Fruit fly (Drosophila melanogaster) whole organism, wandering third instar larva: ENCODE results near the gene feo.

Experiments used
- Abd-B ChIP-seq: fragments of >200 bp; optimal IDR thresholded peaks from 2 replicates; lab custom pipeline; 2017; ENCODE audit warnings: missing biosample characterization, missing genetic modification characterization
- CG32264 ChIP-seq: fragments of 200-800 bp; sonication (Bioruptor generic); optimal IDR thresholded peaks from 2 replicates; lab custom pipeline; 2016; ENCODE audit warnings: missing biosample characterization, missing genetic modification characterization
- CG9705 ChIP-seq: fragments of 200-800 bp; sonication (Bioruptor generic); optimal IDR thresholded peaks from 2 replicates; lab custom pipeline; 2018; ENCODE audit warnings: missing biosample characterization, mild to moderate bottlenecking, missing genetic modification characterization
- CrebA ChIP-seq: fragments of 200-800 bp; sonication (Bioruptor generic); optimal IDR thresholded peaks from 2 replicates; lab custom pipeline; 2016; ENCODE audit warnings: missing biosample characterization, mild to moderate bottlenecking, missing genetic modification characterization, borderline replicate concordance
- Dfd ChIP-seq: fragments of >200 bp; optimal IDR thresholded peaks from 2 replicates; lab custom pipeline; 2017; ENCODE audit warnings: missing biosample characterization, missing genetic modification characterization
- Dif ChIP-seq: fragments of 200-275, 200-300 bp; sonication (Bioruptor generic); optimal IDR thresholded peaks from 2 replicates; lab custom pipeline; 2018; ENCODE audit warnings: missing biosample characterization, missing genetic modification characterization; ENCODE audit not compliant: partially characterized antibody
- GATAd ChIP-seq: sonication (Bioruptor generic); optimal IDR thresholded peaks from 2 replicates; lab custom pipeline; 2016; ENCODE audit warnings: missing biosample characterization, missing genetic modification characterization
- HLH106 ChIP-seq: fragments of 200-800 bp; optimal IDR thresholded peaks from 3 replicates; lab custom pipeline; 2019; ENCODE audit warnings: missing biosample characterization, mild to moderate bottlenecking, missing genetic modification characterization, moderate library complexity
- Hnf4 ChIP-seq: fragments of 200-800 bp; sonication (Bioruptor generic); optimal IDR thresholded peaks from 2 replicates; lab custom pipeline; 2016; ENCODE audit warnings: missing biosample characterization, mild to moderate bottlenecking, missing genetic modification characterization
- Hr78 ChIP-seq: fragments of >200 bp; optimal IDR thresholded peaks from 2 replicates; lab custom pipeline; 2017; ENCODE audit warnings: missing biosample characterization, missing genetic modification characterization
- Hr83 ChIP-seq: fragments of 200-300 bp; sonication (Bioruptor generic); optimal IDR thresholded peaks from 2 replicates; lab custom pipeline; 2016; ENCODE audit warnings: missing biosample characterization, mild to moderate bottlenecking, missing genetic modification characterization, moderate library complexity; ENCODE audit not compliant: poor library complexity, severe bottlenecking
- Jra ChIP-seq: sonication (Bioruptor generic); optimal IDR thresholded peaks from 2 replicates; lab custom pipeline; 2016; ENCODE audit warnings: missing biosample characterization, missing genetic modification characterization
- Mio ChIP-seq: sonication (Bioruptor generic); optimal IDR thresholded peaks from 2 replicates; lab custom pipeline; 2016; ENCODE audit warnings: missing biosample characterization, missing genetic modification characterization
- Myc ChIP-seq: fragments of >200 bp; optimal IDR thresholded peaks from 2 replicates; lab custom pipeline; 2017
- N ChIP-seq: fragments of >200 bp; optimal IDR thresholded peaks from 2 replicates; lab custom pipeline; 2018; ENCODE audit warnings: missing biosample characterization, missing external identifiers, missing genetic modification characterization
- OdsH ChIP-seq: fragments of 200-800 bp; sonication (Bioruptor generic); optimal IDR thresholded peaks from 2 replicates; lab custom pipeline; 2016; ENCODE audit warnings: missing biosample characterization, mild to moderate bottlenecking, missing genetic modification characterization
- Rel ChIP-seq, 2 experiments: fragments of 200-800 bp; sonication (Bioruptor generic) in 1 of 2; optimal IDR thresholded peaks; 2 replicates in 1 of 2; 3 replicates in 1 of 2; lab custom pipeline; 2016 to 2019; ENCODE audit warnings: mild to moderate bottlenecking in 2 of 2, missing biosample characterization in 2 of 2, missing genetic modification characterization in 2 of 2, moderate library complexity in 1 of 2
- Sp1 ChIP-seq: fragments of 200-800 bp; sonication (Bioruptor generic); optimal IDR thresholded peaks from 3 replicates; lab custom pipeline; 2019; ENCODE audit warnings: missing biosample characterization, mild to moderate bottlenecking, missing genetic modification characterization, moderate library complexity
- Vsx2 ChIP-seq: fragments of 200-300, 225-300 bp; sonication (Bioruptor generic); optimal IDR thresholded peaks from 2 replicates; lab custom pipeline; 2018; ENCODE audit warnings: missing biosample characterization, missing genetic modification characterization; ENCODE audit not compliant: partially characterized antibody
- br ChIP-seq: fragments of 200-800 bp; sonication (Bioruptor generic); optimal IDR thresholded peaks from 2 replicates; lab custom pipeline; 2016; ENCODE audit warnings: missing biosample characterization, missing genetic modification characterization
- brk ChIP-seq: fragments of 200-800 bp; sonication (Bioruptor generic); optimal IDR thresholded peaks from 2 replicates; lab custom pipeline; 2016; ENCODE audit warnings: missing biosample characterization, mild to moderate bottlenecking, missing genetic modification characterization
- dl ChIP-seq, 2 experiments: fragments of 175-275, 200-275 bp in 1 of 2; fragments of 200-275 bp in 1 of 2; sonication (Bioruptor generic); optimal IDR thresholded peaks; lab custom pipeline; 2018; ENCODE audit warnings: mild to moderate bottlenecking in 2 of 2, missing biosample characterization in 2 of 2, missing genetic modification characterization in 2 of 2, moderate library complexity in 2 of 2; ENCODE audit not compliant: partially characterized antibody in 2 of 2, insufficient read depth in 1 of 2
- dmrt93B ChIP-seq: fragments of 200-800 bp; sonication (Bioruptor generic); optimal IDR thresholded peaks from 2 replicates; lab custom pipeline; 2018; ENCODE audit warnings: missing biosample characterization, mild to moderate bottlenecking, missing genetic modification characterization
- dsf ChIP-seq: sonication (Bioruptor generic); optimal IDR thresholded peaks from 2 replicates; lab custom pipeline; 2016; ENCODE audit warnings: missing biosample characterization, missing genetic modification characterization, borderline replicate concordance
- ey ChIP-seq: fragments of 200-800 bp; sonication (Bioruptor generic); optimal IDR thresholded peaks from 2 replicates; lab custom pipeline; 2016; ENCODE audit warnings: missing biosample characterization, missing genetic modification characterization
- foxo ChIP-seq, 2 experiments: fragments of 200-800 bp; sonication (Bioruptor generic); optimal IDR thresholded peaks; 2 replicates in 1 of 2; 3 replicates in 1 of 2; lab custom pipeline; 2016 to 2017; ENCODE audit warnings: missing biosample characterization in 2 of 2, missing genetic modification characterization in 2 of 2
- fru ChIP-seq: fragments of 200-800 bp; sonication (Bioruptor generic); optimal IDR thresholded peaks from 3 replicates; lab custom pipeline; 2016; ENCODE audit warnings: missing biosample characterization, mild to moderate bottlenecking, missing genetic modification characterization
- h ChIP-seq: fragments of 200-800 bp; sonication (Bioruptor generic); optimal IDR thresholded peaks from 3 replicates; lab custom pipeline; 2016; ENCODE audit warnings: missing biosample characterization, mild to moderate bottlenecking, missing genetic modification characterization
- jim ChIP-seq: fragments of 175-275, 200-325 bp; sonication (Bioruptor generic); optimal IDR thresholded peaks from 2 replicates; lab custom pipeline; 2016; ENCODE audit warnings: missing biosample characterization, mild to moderate bottlenecking, missing genetic modification characterization
- lola ChIP-seq: fragments of >200 bp; optimal IDR thresholded peaks from 2 replicates; lab custom pipeline; 2017; ENCODE audit warnings: missing biosample characterization, missing genetic modification characterization
- pan ChIP-seq: fragments of >200 bp; optimal IDR thresholded peaks from 2 replicates; lab custom pipeline; 2017
- psq ChIP-seq: fragments of 200-800 bp; sonication (Bioruptor generic); optimal IDR thresholded peaks from 3 replicates; lab custom pipeline; 2017; ENCODE audit warnings: missing biosample characterization, mild to moderate bottlenecking, missing genetic modification characterization, moderate library complexity
- rgr ChIP-seq: fragments of 200-800 bp; sonication (Bioruptor generic); optimal IDR thresholded peaks from 3 replicates; lab custom pipeline; 2016; ENCODE audit warnings: missing biosample characterization, mild to moderate bottlenecking, missing genetic modification characterization
- sage ChIP-seq: fragments of 200-800 bp; sonication (Bioruptor generic); optimal IDR thresholded peaks from 2 replicates; lab custom pipeline; 2016; ENCODE audit warnings: missing biosample characterization, mild to moderate bottlenecking, missing genetic modification characterization
- sv ChIP-seq: fragments of 200-800 bp; sonication (Bioruptor generic); optimal IDR thresholded peaks from 3 replicates; lab custom pipeline; 2016; ENCODE audit warnings: missing biosample characterization, missing genetic modification characterization
- tai ChIP-seq: sonication (Bioruptor generic); optimal IDR thresholded peaks from 2 replicates; lab custom pipeline; 2016; ENCODE audit warnings: missing biosample characterization, missing genetic modification characterization
- usp ChIP-seq: fragments of >200 bp; optimal IDR thresholded peaks from 2 replicates; lab custom pipeline; 2017; ENCODE audit warnings: missing biosample characterization, missing genetic modification characterization
- woc ChIP-seq: sonication (Bioruptor generic); optimal IDR thresholded peaks from 2 replicates; lab custom pipeline; 2016; ENCODE audit warnings: missing biosample characterization, mild to moderate bottlenecking, missing genetic modification characterization

The feo gene

dm6 chrX:10865580-10866331, 11.1 kb upstream of the feo start:
- TF ChIP-seq pan (lab: Kevin White, UChicago), result no peak
- no peak for TF ChIP-seq psq (GFP tag; lab: Kevin White, UChicago)
- TF ChIP-seq fru, result no peak
- no peak for TF ChIP-seq CrebA (GFP tag; lab: Kevin White, UChicago)
- no peak for TF ChIP-seq Jra
- TF ChIP-seq Hnf4, result no peak
- TF ChIP-seq Mio (GFP tag; lab: Kevin White, UChicago), result no peak
- no peak for TF ChIP-seq GATAd (GFP tag; lab: Kevin White, UChicago)
- no peak for TF ChIP-seq Hr78 (GFP tag; lab: Kevin White, UChicago)
- TF ChIP-seq ey (GFP tag; lab: Kevin White, UChicago), result no peak
- TF ChIP-seq h (GFP tag; lab: Kevin White, UChicago), result no peak
- TF ChIP-seq CG32264 (GFP tag; lab: Kevin White, UChicago), result no peak
- no peak for TF ChIP-seq foxo (GFP tag; optimal IDR thresholded peaks at IDR 0.05; lab: Kevin White, UChicago)
- TF ChIP-seq sage, result no peak
- no peak for TF ChIP-seq br
- no peak for TF ChIP-seq lola (GFP tag; lab: Kevin White, UChicago)
- TF ChIP-seq, all 38 proteins: peak for 0

DNA sequence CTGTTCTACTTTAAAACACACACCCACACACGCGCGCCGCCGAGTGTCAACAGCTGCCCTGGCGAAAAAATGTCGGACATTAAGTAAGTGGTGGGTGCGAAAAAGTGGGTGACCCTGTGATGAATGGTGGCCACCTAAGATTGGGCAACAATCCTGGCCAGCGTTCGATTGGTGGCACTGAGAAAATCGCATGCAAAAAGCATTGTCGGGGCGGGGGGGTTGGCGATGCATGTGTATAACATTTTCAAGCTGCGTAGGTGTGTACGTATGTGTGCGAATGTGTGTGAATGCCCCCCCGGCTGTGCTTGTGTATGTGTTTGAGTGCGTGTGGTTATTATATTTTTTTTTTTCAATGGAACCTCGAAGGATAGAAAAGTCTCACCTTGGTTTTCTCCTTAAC, 3.2 kb upstream of the feo start:
- TF ChIP-seq N (peak; percentile 58), h (GFP tag; lab: Kevin White, UChicago) (no peak)

- TF ChIP-seq fru (peak; percentile 55), brk (GFP tag; lab: Kevin White, UChicago) (no peak), Rel (GFP tag; optimal IDR thresholded peaks at IDR 0.05; lab: Kevin White, UChicago) (no peak), Rel (tag; optimal IDR thresholded peaks at IDR 0.05; lab: Kevin White, UChicago) (peak; percentile 73), sv (peak; percentile 42), woc (GFP tag; lab: Kevin White, UChicago) (peak; percentile 42), Mio (GFP tag; lab: Kevin White, UChicago) (no peak), HLH106 (tag; lab: Kevin White, UChicago) (peak; percentile 58), dl (GFP tag; optimal IDR thresholded peaks at IDR 0.05; lab: Kevin White, UChicago; ENCODE audit: insufficient read depth in 1 of 2, partially characterized antibody in 2 of 2) (no peak), psq (GFP tag; lab: Kevin White, UChicago) (peak; percentile 39), CG32264 (GFP tag; lab: Kevin White, UChicago) (no peak), N (no peak), ey (GFP tag; lab: Kevin White, UChicago) (peak; percentile 63), rgr (GFP tag; lab: Kevin White, UChicago) (peak; percentile 69), Hr78 (GFP tag; lab: Kevin White, UChicago) (no peak), lola (GFP tag; lab: Kevin White, UChicago) (no peak), usp (no peak), Abd-B (GFP tag; lab: Kevin White, UChicago) (no peak), Sp1 (GFP tag; lab: Kevin White, UChicago) (peak; percentile 41), dmrt93B (GFP tag; lab: Kevin White, UChicago) (no peak), sage (no peak), br (peak; percentile 25), Jra (no peak), jim (GFP tag; lab: Kevin White, UChicago) (no peak), CG9705 (GFP tag; lab: Kevin White, UChicago) (peak; percentile 57), CrebA (GFP tag; lab: Kevin White, UChicago) (no peak), dsf (GFP tag; lab: Kevin White, UChicago) (no peak), Dfd (GFP tag; lab: Kevin White, UChicago) (no peak), GATAd (GFP tag; lab: Kevin White, UChicago) (peak; percentile 9), Hnf4 (no peak), h (GFP tag; lab: Kevin White, UChicago) (peak; percentile 62), Vsx2 (GFP tag; lab: Kevin White, UChicago) (no peak), Hr83 (GFP tag; lab: Kevin White, UChicago) (peak; percentile 30), tai (no peak), foxo (GFP tag; optimal IDR thresholded peaks at IDR 0.05; lab: Kevin White, UChicago) (peak in 1 of 2 experiments; percentile 72), Dif (GFP tag; lab: Kevin White, UChicago) (no peak), Myc (peak; percentile 16), OdsH (GFP tag; lab: Kevin White, UChicago) (peak; percentile 7), pan (lab: Kevin White, UChicago) (no peak)
Observed at dm6 chrX:10857376-10857775, 2.7 kb upstream of the feo start, which contains the start of the genes sofe and CG2186. Gene sofe (minus strand): TSS chrX:10857413. Gene CG2186 (plus strand): TSS chrX:10857655.
